Worm (Caenorhabditis elegans) whole organism, early embryonic: ENCODE data around the gene mig-17.

Experiments
- B0310.2 ChIP-seq: sonication (generic microtip); optimal IDR thresholded peaks from 2 replicates; lab custom pipeline; 2016; ENCODE audit warnings: mild to moderate bottlenecking, missing genetic modification characterization, missing compliant biosample characterization
- F13C5.2 ChIP-seq: sonication (generic microtip); optimal IDR thresholded peaks from 2 replicates; lab custom pipeline; 2017; ENCODE audit warnings: mild to moderate bottlenecking, missing genetic modification characterization, inconsistent platforms, missing compliant biosample characterization
- aly-1 ChIP-seq: sonication (generic microtip); optimal IDR thresholded peaks from 2 replicates; lab custom pipeline; 2016; ENCODE audit warnings: missing genetic modification characterization, missing compliant biosample characterization
- ama-1 ChIP-seq: fragments of 150-350 bp; optimal IDR thresholded peaks from 2 replicates; lab custom pipeline; 2014
- ceh-13 ChIP-seq: fragments of 200-800 bp; sonication (Bioruptor generic); optimal IDR thresholded peaks from 2 replicates; lab custom pipeline; 2018; ENCODE audit warnings: mild to moderate bottlenecking, missing genetic modification characterization, missing compliant biosample characterization
- ceh-36 ChIP-seq: sonication (generic microtip); optimal IDR thresholded peaks from 2 replicates; lab custom pipeline; 2016; ENCODE audit warnings: missing genetic modification characterization, inconsistent platforms, missing compliant biosample characterization
- ets-7 ChIP-seq: sonication (generic microtip); optimal IDR thresholded peaks from 2 replicates; lab custom pipeline; 2016; ENCODE audit warnings: missing genotype, missing genetic modification characterization, missing compliant biosample characterization
- flt-1 ChIP-seq: fragments of 200-800 bp; sonication (Bioruptor generic); IDR thresholded peaks from 2 replicates; pipeline ENCODE4 v1.3.6; 2022; ENCODE audit warnings: missing genetic modification characterization, missing compliant biosample characterization
- hmbx-1 ChIP-seq: sonication (generic microtip); optimal IDR thresholded peaks from 2 replicates; lab custom pipeline; 2016; ENCODE audit warnings: mild to moderate bottlenecking, missing genetic modification characterization, missing compliant biosample characterization
- hmg-4 ChIP-seq: fragments of 200-800 bp; sonication (Bioruptor generic); optimal IDR thresholded peaks from 2 replicates; lab custom pipeline; 2018; ENCODE audit warnings: mild to moderate bottlenecking, missing genetic modification characterization, missing compliant biosample characterization
- hnd-1 ChIP-seq: sonication (generic microtip); optimal IDR thresholded peaks from 2 replicates; lab custom pipeline; 2016; ENCODE audit warnings: missing genetic modification characterization, missing compliant biosample characterization
- pes-1 ChIP-seq: fragments of 200-800 bp; sonication (Bioruptor generic); IDR thresholded peaks from 2 replicates; pipeline ENCODE4 v1.3.6; 2022; ENCODE audit warnings: missing genetic modification reagents, missing genetic modification characterization, missing compliant biosample characterization
- scrt-1 ChIP-seq: fragments of 200-800 bp; sonication (Bioruptor generic); IDR thresholded peaks from 2 replicates; pipeline ENCODE4 v1.3.6; 2022; ENCODE audit warnings: missing genetic modification characterization, missing compliant biosample characterization
- sea-1 ChIP-seq: fragments of 200-800 bp; sonication (Bioruptor generic); conservative IDR thresholded peaks from 2 replicates; pipeline ENCODE4 v1.3.6; 2022; ENCODE audit warnings: missing genetic modification characterization, missing compliant biosample characterization
- tbx-11 ChIP-seq: fragments of 200-800 bp; sonication (Bioruptor generic); IDR thresholded peaks from 2 replicates; pipeline ENCODE4 v1.3.6; 2022; ENCODE audit warnings: missing genetic modification characterization, missing compliant biosample characterization
- tbx-37 ChIP-seq: fragments of 200-800 bp; sonication (Bioruptor generic); conservative IDR thresholded peaks from 2 replicates; pipeline ENCODE4 v1.3.6; 2022; ENCODE audit warnings: missing genetic modification reagents, missing genetic modification characterization, missing compliant biosample characterization
- tra-4 ChIP-seq: sonication (generic microtip); optimal IDR thresholded peaks from 2 replicates; lab custom pipeline; 2017; ENCODE audit warnings: missing genetic modification characterization, missing compliant biosample characterization

The mig-17 gene

DNA sequence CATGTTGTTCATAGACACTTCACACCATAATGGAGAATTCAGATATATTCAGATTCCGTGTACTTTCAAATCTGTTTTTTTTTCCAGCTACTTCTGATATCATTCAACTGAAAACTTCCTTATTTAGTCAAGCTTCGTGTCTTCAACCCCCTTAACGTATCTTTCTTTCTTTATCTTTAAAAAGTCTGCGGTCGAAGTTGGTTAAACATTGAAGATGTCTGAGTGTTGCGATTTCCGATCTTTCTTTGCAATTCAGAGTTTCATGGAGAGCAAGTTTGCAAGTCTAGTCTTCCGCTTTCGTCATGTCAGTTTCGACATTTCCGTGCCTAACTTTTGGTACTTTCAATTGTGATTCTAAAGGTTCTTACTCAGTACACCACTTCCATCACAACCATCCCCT is 11.2 kb upstream of the mig-17 start:
- TF ChIP-seq aly-1 (tag; lab: Kevin White, UChicago), result no peak

DNA sequence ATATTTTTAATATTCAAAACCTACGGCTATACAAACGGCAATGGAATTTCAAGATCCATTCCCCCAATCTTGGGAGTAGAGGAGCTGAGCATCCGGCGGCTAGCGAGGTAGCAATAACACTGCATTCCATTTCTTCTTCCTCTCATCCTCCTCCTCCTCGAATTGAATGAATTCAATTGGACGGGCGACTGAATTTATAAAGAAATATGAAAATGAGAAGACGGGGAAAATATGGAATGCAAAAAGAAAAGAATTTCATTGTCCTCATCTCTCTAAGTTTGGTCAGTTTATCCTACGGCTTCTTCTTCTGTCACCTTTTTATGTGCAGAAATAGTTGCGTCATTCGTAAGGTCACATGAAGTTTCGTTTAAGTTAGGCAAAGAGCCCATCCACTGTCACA is 10.1 kb upstream of the mig-17 start:
- TF ChIP-seq ceh-36 (no peak), tra-4 (tag; lab: Kevin White, UChicago) (no peak), pes-1 (GFP tag; lab: Robert Waterston, UW) (no peak), ets-7 (tag; lab: Kevin White, UChicago) (no peak), ama-1 (lab: Kevin White, UChicago) (no peak), B0310.2 (tag; lab: Kevin White, UChicago) (no peak), ceh-13 (GFP tag; lab: Kevin White, UChicago) (no peak), tbx-37 (GFP tag; lab: Robert Waterston, UW) (no peak), hnd-1 (tag; lab: Kevin White, UChicago) (no peak), F13C5.2 (tag; lab: Kevin White, UChicago) (no peak), flt-1 (GFP tag; lab: Robert Waterston, UW) (no peak), hmg-4 (GFP tag; lab: Kevin White, UChicago) (no peak), hmbx-1 (no peak)

DNA sequence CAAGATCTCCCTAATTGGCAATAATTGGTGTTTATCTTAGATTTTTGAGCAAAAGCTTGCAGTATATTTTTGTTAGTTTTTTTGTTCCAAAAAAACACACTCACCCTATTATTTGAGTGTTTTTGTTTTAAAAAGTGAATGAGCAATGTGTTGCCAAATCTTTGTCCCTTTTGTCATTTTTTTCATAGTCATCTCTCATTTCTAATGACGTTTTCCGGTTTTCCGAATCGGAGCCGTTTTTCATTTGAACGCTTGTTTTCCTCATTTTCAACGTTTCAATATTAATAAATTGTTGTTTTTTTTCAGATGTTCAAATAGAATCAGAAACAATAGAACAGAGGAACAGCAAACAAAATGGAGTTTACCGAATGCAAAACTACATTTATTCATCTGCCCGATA is 8.0 kb upstream of the mig-17 start, which contains the start of gene dmsr-1:
Gene dmsr-1 (plus strand): TSS at position 301 of the 400 bp plus-strand sequence.
- no peak for TF ChIP-seq B0310.2 (tag; lab: Kevin White, UChicago)
- TF ChIP-seq F13C5.2 (tag; lab: Kevin White, UChicago), result no peak
- no peak for TF ChIP-seq aly-1 (tag; lab: Kevin White, UChicago)
- no peak for TF ChIP-seq sea-1
- no peak for TF ChIP-seq ceh-13 (GFP tag; lab: Kevin White, UChicago)
- no peak for TF ChIP-seq flt-1 (GFP tag; lab: Robert Waterston, UW)
- no peak for TF ChIP-seq ets-7 (tag; lab: Kevin White, UChicago)
- no peak for TF ChIP-seq tbx-37 (GFP tag; lab: Robert Waterston, UW)
- no peak for TF ChIP-seq tbx-11 (GFP tag; lab: Robert Waterston, UW)
- TF ChIP-seq tra-4 (tag; lab: Kevin White, UChicago), result no peak
- no peak for TF ChIP-seq hmbx-1

DNA sequence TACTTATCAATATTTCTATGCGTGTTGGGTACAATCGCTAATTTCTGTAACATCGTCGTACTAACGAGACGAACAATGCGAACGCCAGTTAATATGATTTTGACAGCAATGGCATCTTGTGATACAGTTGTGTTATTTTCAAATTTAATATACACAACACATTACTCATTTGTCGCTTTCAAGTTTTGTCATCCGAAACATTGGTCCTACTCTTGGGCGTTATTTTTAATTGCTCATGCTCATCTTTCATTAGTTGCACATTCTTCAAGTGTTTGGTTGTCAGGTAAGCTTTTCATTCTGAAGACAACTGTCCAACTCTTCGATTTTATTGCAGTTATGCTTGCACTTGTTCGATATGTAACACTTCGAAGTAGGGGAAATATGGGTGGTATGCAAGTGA is 7.3 kb upstream of the mig-17 start:
- TF ChIP-seq tbx-37 (GFP tag; lab: Robert Waterston, UW) (no peak), tra-4 (tag; lab: Kevin White, UChicago) (no peak), ets-7 (tag; lab: Kevin White, UChicago) (no peak), ama-1 (lab: Kevin White, UChicago) (no peak), ceh-36 (no peak), hmg-4 (GFP tag; lab: Kevin White, UChicago) (no peak), pes-1 (GFP tag; lab: Robert Waterston, UW) (no peak), F13C5.2 (tag; lab: Kevin White, UChicago) (no peak), aly-1 (tag; lab: Kevin White, UChicago) (no peak), hnd-1 (tag; lab: Kevin White, UChicago) (no peak), B0310.2 (tag; lab: Kevin White, UChicago) (no peak), ceh-13 (GFP tag; lab: Kevin White, UChicago) (no peak), flt-1 (GFP tag; lab: Robert Waterston, UW) (no peak), scrt-1 (GFP tag; lab: Robert Waterston, UW) (no peak), tbx-11 (GFP tag; lab: Robert Waterston, UW) (no peak), sea-1 (no peak), hmbx-1 (no peak)

DNA sequence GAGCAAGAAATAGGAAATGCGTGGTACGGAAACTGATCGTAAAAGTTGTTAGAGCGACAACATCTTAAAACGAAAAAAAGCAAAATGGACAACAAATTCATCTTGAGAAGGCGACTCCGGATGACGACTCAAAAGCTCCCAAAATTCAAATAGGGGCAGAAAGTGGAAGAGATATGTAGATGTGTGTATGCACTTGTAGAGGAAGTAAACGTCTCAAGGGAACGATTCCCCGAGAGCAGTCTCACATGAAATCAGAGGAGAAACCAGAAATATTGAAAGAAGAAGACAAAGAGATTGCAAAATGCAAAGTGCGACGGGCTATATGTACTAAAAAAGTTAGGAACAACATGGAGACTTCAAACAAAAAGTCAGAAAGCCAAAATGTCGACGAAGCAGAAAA is 3.0 kb upstream of the mig-17 start, which contains the start of gene F57B7.2:
Gene F57B7.2 (minus strand): TSS at position 101 of the 400 bp plus-strand sequence.
- TF ChIP-seq B0310.2 (tag; lab: Kevin White, UChicago), result no peak

DNA sequence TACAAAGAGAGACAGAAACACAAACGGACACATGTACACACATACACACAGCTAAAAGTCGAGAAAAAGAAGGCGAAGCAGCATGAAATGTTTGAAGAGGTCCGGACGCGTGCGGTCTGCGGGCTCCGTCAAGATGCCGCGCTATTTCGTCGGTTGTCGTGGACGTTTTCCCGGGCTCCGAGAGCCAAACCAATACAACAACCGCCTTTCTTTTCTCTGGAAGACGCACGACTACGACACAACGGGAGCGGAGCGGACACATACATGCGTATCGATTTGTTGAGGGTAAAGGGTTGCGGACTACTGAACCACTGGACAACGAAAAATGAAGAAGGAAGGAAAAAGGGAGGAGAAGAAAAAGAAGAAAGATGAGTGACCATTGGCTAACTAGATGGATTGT is 1.1 kb upstream of the mig-17 start:
- TF ChIP-seq flt-1 (GFP tag; lab: Robert Waterston, UW) (no peak), hnd-1 (tag; lab: Kevin White, UChicago) (no peak), hmg-4 (GFP tag; lab: Kevin White, UChicago) (peak; percentile 25)

DNA sequence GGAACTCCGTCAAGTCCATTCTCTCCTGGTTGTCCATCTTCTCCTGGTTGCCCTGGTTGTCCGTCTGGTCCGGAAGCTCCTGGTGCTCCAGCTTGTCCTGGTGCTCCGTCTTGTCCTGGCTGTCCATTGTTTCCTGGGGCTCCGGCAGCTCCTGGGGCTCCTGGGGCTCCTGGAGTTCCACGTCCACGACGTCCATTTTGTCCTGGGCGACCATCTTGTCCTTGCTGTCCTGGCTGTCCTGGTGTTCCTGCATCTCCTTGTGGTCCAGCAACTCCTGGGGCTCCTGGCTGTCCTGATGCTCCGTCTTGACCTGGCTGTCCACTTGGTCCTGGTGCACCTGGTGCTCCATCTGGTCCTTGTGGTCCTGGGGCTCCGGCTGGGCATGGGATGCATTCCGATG is 2.9 kb downstream of the mig-17 start:
- TF ChIP-seq aly-1 (tag; lab: Kevin White, UChicago), result no peak
- TF ChIP-seq scrt-1 (GFP tag; lab: Robert Waterston, UW), result no peak
- no peak for TF ChIP-seq ets-7 (tag; lab: Kevin White, UChicago)
- TF ChIP-seq sea-1, result no peak
- no peak for TF ChIP-seq flt-1 (GFP tag; lab: Robert Waterston, UW)
- TF ChIP-seq tbx-11 (GFP tag; lab: Robert Waterston, UW), result no peak
- TF ChIP-seq hmbx-1, result no peak
- no peak for TF ChIP-seq tbx-37 (GFP tag; lab: Robert Waterston, UW)
- TF ChIP-seq hmg-4 (GFP tag; lab: Kevin White, UChicago), result no peak
- TF ChIP-seq tra-4 (tag; lab: Kevin White, UChicago), result no peak
- no peak for TF ChIP-seq B0310.2 (tag; lab: Kevin White, UChicago)
- no peak for TF ChIP-seq ama-1 (lab: Kevin White, UChicago)
- TF ChIP-seq hnd-1 (tag; lab: Kevin White, UChicago), result no peak
- no peak for TF ChIP-seq ceh-36
- no peak for TF ChIP-seq F13C5.2 (tag; lab: Kevin White, UChicago)
- TF ChIP-seq pes-1 (GFP tag; lab: Robert Waterston, UW), result no peak
- TF ChIP-seq ceh-13 (GFP tag; lab: Kevin White, UChicago), result no peak

DNA sequence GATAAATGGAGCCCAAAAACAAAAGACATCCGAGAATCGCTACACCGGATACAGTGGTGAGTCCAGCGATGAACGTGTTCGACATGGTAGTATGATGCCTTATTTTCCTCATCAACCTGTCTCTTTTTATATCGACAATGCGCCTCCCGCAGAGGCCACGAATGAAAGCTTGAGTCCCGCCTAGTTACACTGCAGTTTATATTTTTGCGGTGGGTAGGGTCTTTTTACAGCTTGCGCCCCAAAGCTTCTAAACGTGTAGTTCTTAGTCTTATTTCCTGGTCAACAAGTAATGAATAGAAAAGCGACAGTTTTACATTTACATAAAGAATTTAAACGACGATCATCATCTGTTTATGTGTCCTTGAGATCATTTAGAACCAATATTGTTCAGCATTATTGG is 3.8 kb downstream of the mig-17 start, which contains the start of gene col-156:
Gene col-156 (minus strand): TSS at position 101 of the 400 bp plus-strand sequence.
- TF ChIP-seq hmbx-1 (no peak), tra-4 (tag; lab: Kevin White, UChicago) (no peak), sea-1 (no peak), flt-1 (GFP tag; lab: Robert Waterston, UW) (no peak), aly-1 (tag; lab: Kevin White, UChicago) (no peak), tbx-11 (GFP tag; lab: Robert Waterston, UW) (no peak), ama-1 (lab: Kevin White, UChicago) (no peak)
